Fruit fly (Drosophila melanogaster) whole organism, adult: Measurements from ENCODE around the gene CG17764.

Source experiments
- CG5204 ChIP-seq: fragments of 200-800 bp; sonication (Bioruptor generic); optimal IDR thresholded peaks from 2 replicates; lab custom pipeline; 2016; ENCODE audit warnings: missing biosample characterization, missing genetic modification characterization
- Crg-1 ChIP-seq: fragments of 200-800 bp; sonication (Bioruptor generic); optimal IDR thresholded peaks from 2 replicates; lab custom pipeline; 2016; ENCODE audit warnings: missing biosample characterization, missing genetic modification characterization
- Hr96 ChIP-seq: fragments of 200-800 bp; sonication (Bioruptor generic); optimal IDR thresholded peaks from 2 replicates; lab custom pipeline; 2016; ENCODE audit warnings: missing biosample characterization, missing genetic modification characterization
- bab1 ChIP-seq: fragments of 200-800 bp; sonication (Bioruptor generic); optimal IDR thresholded peaks from 3 replicates; lab custom pipeline; 2019; ENCODE audit warnings: missing biosample characterization, mild to moderate bottlenecking, missing genetic modification characterization, moderate library complexity
- kay ChIP-seq: fragments of 200-800 bp; sonication (Bioruptor generic); peaks from one replicate; lab custom pipeline; 2016; ENCODE audit warnings: missing biosample characterization, missing genetic modification characterization, borderline replicate concordance
- ovo ChIP-seq: fragments of 200-800 bp; sonication (Bioruptor generic); optimal IDR thresholded peaks from 2 replicates; lab custom pipeline; 2016; ENCODE audit warnings: missing biosample characterization, missing genetic modification characterization
- toe ChIP-seq: fragments of 200-800 bp; sonication (Bioruptor generic); optimal IDR thresholded peaks from 2 replicates; lab custom pipeline; 2016; ENCODE audit warnings: missing biosample characterization, missing genetic modification characterization

DNA sequence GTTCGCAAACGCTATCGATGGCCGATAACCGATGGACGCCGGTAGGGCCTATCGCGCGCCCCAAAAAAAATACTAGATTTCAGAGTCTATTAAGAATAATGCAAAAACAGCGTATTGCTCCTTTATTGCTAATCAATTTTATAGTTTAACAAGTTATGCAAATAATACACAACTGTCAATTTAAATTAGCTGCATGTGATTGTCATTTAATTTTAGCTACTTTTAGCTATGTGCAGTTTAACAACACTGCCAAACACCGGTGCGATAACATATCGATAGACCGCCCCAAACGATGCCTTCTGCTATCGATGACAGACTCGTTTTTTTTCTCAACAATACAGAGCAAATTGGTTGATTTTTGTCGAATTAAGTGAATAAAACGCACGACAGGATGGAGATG lies 1.7 kb upstream of the CG17764 start, which contains the start of the genes Cdk7 and snf:
- TF ChIP-seq toe: peak; percentile 40
- peak; percentile 64 for TF ChIP-seq Crg-1
- no peak for TF ChIP-seq kay
- TF ChIP-seq ovo (GFP tag; lab: Kevin White, UChicago): peak; percentile 46
- peak; percentile 35 for TF ChIP-seq bab1 (GFP tag; lab: Kevin White, UChicago)
- TF ChIP-seq Hr96 (GFP tag; lab: Kevin White, UChicago): peak; percentile 36
- no peak for TF ChIP-seq CG5204 (GFP tag; lab: Kevin White, UChicago)
